Worm (Caenorhabditis elegans) whole organism, early embryonic: Measurements from ENCODE around the gene ssr-2.

Source experiments
- F13C5.2 ChIP-seq: sonication (generic microtip); optimal IDR thresholded peaks from 2 replicates; lab custom pipeline; 2017; ENCODE audit warnings: mild to moderate bottlenecking, missing genetic modification characterization, inconsistent platforms, missing compliant biosample characterization
- aly-1 ChIP-seq: sonication (generic microtip); optimal IDR thresholded peaks from 2 replicates; lab custom pipeline; 2016; ENCODE audit warnings: missing genetic modification characterization, missing compliant biosample characterization
- ama-1 ChIP-seq: fragments of 150-350 bp; optimal IDR thresholded peaks from 2 replicates; lab custom pipeline; 2014
- flt-1 ChIP-seq: fragments of 200-800 bp; sonication (Bioruptor generic); IDR thresholded peaks from 2 replicates; pipeline ENCODE4 v1.3.6; 2022; ENCODE audit warnings: missing genetic modification characterization, missing compliant biosample characterization
- pes-1 ChIP-seq: fragments of 200-800 bp; sonication (Bioruptor generic); IDR thresholded peaks from 2 replicates; pipeline ENCODE4 v1.3.6; 2022; ENCODE audit warnings: missing genetic modification reagents, missing genetic modification characterization, missing compliant biosample characterization
- scrt-1 ChIP-seq: fragments of 200-800 bp; sonication (Bioruptor generic); IDR thresholded peaks from 2 replicates; pipeline ENCODE4 v1.3.6; 2022; ENCODE audit warnings: missing genetic modification characterization, missing compliant biosample characterization
- sea-1 ChIP-seq: fragments of 200-800 bp; sonication (Bioruptor generic); conservative IDR thresholded peaks from 2 replicates; pipeline ENCODE4 v1.3.6; 2022; ENCODE audit warnings: missing genetic modification characterization, missing compliant biosample characterization

- TF ChIP-seq F13C5.2 (tag; lab: Kevin White, UChicago) (no peak), flt-1 (GFP tag; lab: Robert Waterston, UW) (no peak), pes-1 (GFP tag; lab: Robert Waterston, UW) (no peak), aly-1 (tag; lab: Kevin White, UChicago) (no peak), scrt-1 (GFP tag; lab: Robert Waterston, UW) (no peak), ama-1 (lab: Kevin White, UChicago) (no peak), sea-1 (GFP tag; lab: Robert Waterston, UW) (no peak)
Observed at ce11 chrX:2843508-2843907, 16.0 kb upstream of the ssr-2 start.
